Worm (Caenorhabditis elegans): ENCODE data around the gene tbx-9.

tbx-9 gene

ce11 chrIII:10380640-10381039 is 39.0 kb upstream of the tbx-9 start:
- no peak for TF ChIP-seq fkh-10 (GFP tag; optimal IDR thresholded peaks at IDR 0.05)
- peak in 1 of 2 experiments; percentile 11 for TF ChIP-seq lin-35 (GFP tag; optimal IDR thresholded peaks at IDR 0.05)
- TF ChIP-seq efl-1 (optimal IDR thresholded peaks at IDR 0.05) = peak; percentile 30 to 38
- TF ChIP-seq efl-1 (GFP tag; optimal IDR thresholded peaks at IDR 0.05 in 1 of 2) = peak; percentile 17 to 85
- no peak for TF ChIP-seq ama-1 (optimal IDR thresholded peaks at IDR 0.05)
- peak; percentile 43 for TF ChIP-seq nhr-85 (tag)
- no peak for TF ChIP-seq mdl-1 (tag; optimal IDR thresholded peaks at IDR 0.05)
- TF ChIP-seq lir-3 (tag; optimal IDR thresholded peaks at IDR 0.05; ENCODE audit: poor library complexity) = no peak
- peak; percentile 84 for TF ChIP-seq blmp-1 (tag; optimal IDR thresholded peaks at IDR 0.05)
- no peak for TF ChIP-seq aha-1 (tag; optimal IDR thresholded peaks at IDR 0.05)
- no peak for TF ChIP-seq nhr-84 (tag; optimal IDR thresholded peaks at IDR 0.05)
- no peak for TF ChIP-seq pax-3 (tag; optimal IDR thresholded peaks at IDR 0.05)
- peak in 1 of 3 experiments; percentile 9 for TF ChIP-seq dpl-1 (GFP tag; optimal IDR thresholded peaks at IDR 0.05)
- TF ChIP-seq unc-130 (tag; optimal IDR thresholded peaks at IDR 0.05) = no peak
- peak in 1 of 3 experiments; percentile 9 for TF ChIP-seq ceh-82 (tag; optimal IDR thresholded peaks at IDR 0.05)
- no peak for TF ChIP-seq ztf-11 (tag; optimal IDR thresholded peaks at IDR 0.05)
- no peak for TF ChIP-seq snpc-4 (tag; optimal IDR thresholded peaks at IDR 0.05)
- TF ChIP-seq egl-13 (tag; optimal IDR thresholded peaks at IDR 0.05) = no peak
- no peak for TF ChIP-seq fkh-8 (tag; optimal IDR thresholded peaks at IDR 0.05)
- peak; percentile 62 for TF ChIP-seq lin-14 (GFP tag; optimal IDR thresholded peaks at IDR 0.05)
- peak; percentile 16 for TF ChIP-seq swsn-7 (tag; optimal IDR thresholded peaks at IDR 0.05)
- TF ChIP-seq snu-23 (GFP tag; optimal IDR thresholded peaks at IDR 0.05) = peak; percentile 23
- TF ChIP-seq lsy-2 (tag; optimal IDR thresholded peaks at IDR 0.05) = peak; percentile 17 to 19
- TF ChIP-seq mep-1 (tag; optimal IDR thresholded peaks at IDR 0.05) = peak; percentile 35
- TF ChIP-seq mab-9 (GFP tag; IDR thresholded peaks at IDR 0.05) = no peak

- TF ChIP-seq unc-130 (tag; optimal IDR thresholded peaks at IDR 0.05) (no peak), nhr-84 (tag; optimal IDR thresholded peaks at IDR 0.05) (no peak), rnt-1 (tag; optimal IDR thresholded peaks at IDR 0.05) (peak; percentile 0), fkh-8 (tag; optimal IDR thresholded peaks at IDR 0.05) (no peak), hlh-4 (tag; optimal IDR thresholded peaks at IDR 0.05) (no peak), grh-1 (GFP tag; IDR thresholded peaks at IDR 0.05) (no peak), nhr-28 (tag; optimal IDR thresholded peaks at IDR 0.05) (no peak), Y116A8C.19 (tag; optimal IDR thresholded peaks at IDR 0.05; ENCODE audit: borderline replicate concordance) (no peak), ceh-8 (GFP tag; optimal IDR thresholded peaks at IDR 0.05) (no peak), xbp-1 (tag; optimal IDR thresholded peaks at IDR 0.05) (no peak), lin-39 (tag; optimal IDR thresholded peaks at IDR 0.05) (no peak), lin-15B (tag; optimal IDR thresholded peaks at IDR 0.05) (no peak), ztf-11 (tag; optimal IDR thresholded peaks at IDR 0.05) (no peak), dpl-1 (GFP tag; optimal IDR thresholded peaks at IDR 0.05) (no peak), lin-14 (GFP tag; optimal IDR thresholded peaks at IDR 0.05) (peak; percentile 71), C34B4.2 (tag; optimal IDR thresholded peaks at IDR 0.05) (no peak), snu-23 (GFP tag; optimal IDR thresholded peaks at IDR 0.05) (no peak), lin-35 (GFP tag; optimal IDR thresholded peaks at IDR 0.05) (no peak), fos-1 (tag; optimal IDR thresholded peaks at IDR 0.05) (no peak), lsy-2 (tag; optimal IDR thresholded peaks at IDR 0.05) (no peak), ceh-90 (tag; optimal IDR thresholded peaks at IDR 0.05) (no peak), nhr-85 (tag) (no peak), sox-4 (tag; optimal IDR thresholded peaks at IDR 0.05) (no peak), efl-1 (optimal IDR thresholded peaks at IDR 0.05) (peak in 1 of 2 experiments; percentile 21), efl-1 (GFP tag; optimal IDR thresholded peaks at IDR 0.05 in 1 of 2) (peak in 1 of 2 experiments; percentile 5), nhr-47 (tag; optimal IDR thresholded peaks at IDR 0.05) (no peak), nhr-76 (tag; optimal IDR thresholded peaks at IDR 0.05) (no peak)
Measured at ce11 chrIII:10379632-10380031, 38.0 kb upstream of the tbx-9 start.

ce11 chrIII:10378899-10379298 is 37.2 kb upstream of the tbx-9 start:
- TF ChIP-seq elt-2 (tag; optimal IDR thresholded peaks at IDR 0.05) (peak; percentile 20), ceh-63 (GFP tag; optimal IDR thresholded peaks at IDR 0.05) (no peak)
